Worm (Caenorhabditis elegans) whole organism, L3 larva: Measurements from ENCODE around the gene W10G11.3.

Experiments used
- R02D3.7 ChIP-seq: fragments of 150-350 bp; optimal IDR thresholded peaks from 2 replicates; lab custom pipeline; 2014; ENCODE audit warnings: missing biosample characterization, missing genetic modification characterization
- aly-2 ChIP-seq: fragments of 150-350 bp; optimal IDR thresholded peaks from 2 replicates; lab custom pipeline; 2014; ENCODE audit warnings: missing biosample characterization, missing genetic modification characterization
- ama-1 ChIP-seq: fragments of 150-350 bp; optimal IDR thresholded peaks from 2 replicates; lab custom pipeline; 2018
- ceh-28 ChIP-seq: fragments of 150-350 bp; optimal IDR thresholded peaks from 2 replicates; lab custom pipeline; 2014; ENCODE audit warnings: missing biosample characterization, missing genetic modification reagents, missing genetic modification characterization
- ceh-9 ChIP-seq: sonication (generic microtip); optimal IDR thresholded peaks from 2 replicates; lab custom pipeline; 2018; ENCODE audit warnings: missing biosample characterization, missing genetic modification characterization
- egl-27 ChIP-seq: sonication (generic microtip); optimal IDR thresholded peaks from 4 replicates; lab custom pipeline; 2017; ENCODE audit warnings: missing biosample characterization, missing genetic modification reagents, missing genetic modification characterization
- egl-5 ChIP-seq: fragments of 150-350 bp; optimal IDR thresholded peaks from 2 replicates; lab custom pipeline; 2017; ENCODE audit warnings: missing biosample characterization, missing genetic modification reagents, missing genetic modification characterization, inconsistent platforms
- elt-2 ChIP-seq: sonication (generic microtip); optimal IDR thresholded peaks from 2 replicates; lab custom pipeline; 2016; ENCODE audit warnings: missing genetic modification reagents, mild to moderate bottlenecking, missing genetic modification characterization, missing compliant biosample characterization
- elt-3 ChIP-seq, 3 experiments: fragments of 150-350 bp in 1 of 3; sonication (generic microtip) in 2 of 3; optimal IDR thresholded peaks; 2 replicates in 2 of 3; 4 replicates in 1 of 3; lab custom pipeline; 2014 to 2017; ENCODE audit warnings: missing biosample characterization in 3 of 3, missing genetic modification characterization in 3 of 3
- eor-1 ChIP-seq, 2 experiments: fragments of 150-350 bp; optimal IDR thresholded peaks; 2 replicates each; lab custom pipeline; 2014 to 2018; ENCODE audit warnings: missing biosample characterization in 2 of 2, missing genetic modification characterization in 2 of 2
- fkh-10 ChIP-seq: sonication (generic microtip); optimal IDR thresholded peaks from 2 replicates; lab custom pipeline; 2017; ENCODE audit warnings: missing biosample characterization, missing genetic modification reagents, missing genetic modification characterization
- fkh-2 ChIP-seq: fragments of 150-350 bp; optimal IDR thresholded peaks from 2 replicates; lab custom pipeline; 2014; ENCODE audit warnings: missing biosample characterization, missing genetic modification reagents, missing genetic modification characterization
- fos-1 ChIP-seq: fragments of 150-350 bp; optimal IDR thresholded peaks from 2 replicates; lab custom pipeline; 2014; ENCODE audit warnings: missing biosample characterization, missing genetic modification characterization
- hmg-11 ChIP-seq: sonication (generic microtip); optimal IDR thresholded peaks from 2 replicates; lab custom pipeline; 2016; ENCODE audit warnings: missing genetic modification characterization, missing compliant biosample characterization
- lin-15B ChIP-seq: fragments of 150-350 bp; optimal IDR thresholded peaks from 2 replicates; lab custom pipeline; 2014; ENCODE audit warnings: missing biosample characterization, missing genetic modification characterization
- lin-39 ChIP-seq: fragments of 150-350 bp; optimal IDR thresholded peaks from 2 replicates; lab custom pipeline; 2018; ENCODE audit warnings: missing biosample characterization, missing genetic modification reagents, missing genetic modification characterization
- mml-1 ChIP-seq: fragments of 150-350 bp; sonication (generic microtip); optimal IDR thresholded peaks from 3 replicates; lab custom pipeline; 2014; ENCODE audit warnings: missing biosample characterization, missing genetic modification characterization
- nhr-23 ChIP-seq: fragments of 150-350 bp; optimal IDR thresholded peaks from 2 replicates; lab custom pipeline; 2014; ENCODE audit warnings: missing biosample characterization, missing genetic modification reagents, missing genetic modification characterization
- nhr-237 ChIP-seq: fragments of 150-350 bp; optimal IDR thresholded peaks from 2 replicates; lab custom pipeline; 2014; ENCODE audit warnings: missing biosample characterization, missing genetic modification characterization
- nhr-25 ChIP-seq: sonication (generic microtip); optimal IDR thresholded peaks from 2 replicates; lab custom pipeline; 2017; ENCODE audit warnings: missing biosample characterization, missing genetic modification characterization
- nhr-43 ChIP-seq: sonication (generic microtip); optimal IDR thresholded peaks from 2 replicates; lab custom pipeline; 2016; ENCODE audit warnings: mild to moderate bottlenecking, missing genetic modification characterization, missing compliant biosample characterization; ENCODE audit not compliant: poor library complexity, severe bottlenecking
- nhr-67 ChIP-seq: fragments of 150-350 bp; optimal IDR thresholded peaks from 2 replicates; lab custom pipeline; 2014; ENCODE audit warnings: missing biosample characterization, missing genetic modification characterization
- nhr-76 ChIP-seq: fragments of 150-350 bp; sonication (generic microtip); optimal IDR thresholded peaks from 5 replicates; lab custom pipeline; 2014; ENCODE audit warnings: missing biosample characterization, missing genetic modification characterization
- nhr-77 ChIP-seq: fragments of 150-350 bp; optimal IDR thresholded peaks from 2 replicates; lab custom pipeline; 2014; ENCODE audit warnings: missing biosample characterization, missing genetic modification characterization
- pha-4 ChIP-seq: fragments of 150-350 bp; optimal IDR thresholded peaks from 2 replicates; lab custom pipeline; 2014; ENCODE audit warnings: missing biosample characterization, missing genetic modification reagents, missing genetic modification characterization
- sea-2 ChIP-seq: fragments of 150-350 bp; sonication (generic microtip); optimal IDR thresholded peaks from 4 replicates; lab custom pipeline; 2014; ENCODE audit warnings: missing biosample characterization, missing genetic modification reagents, missing genetic modification characterization
- skn-1 ChIP-seq: fragments of 150-350 bp; optimal IDR thresholded peaks from 2 replicates; lab custom pipeline; 2014; ENCODE audit warnings: missing biosample characterization, missing genetic modification characterization
- snpc-4 ChIP-seq: fragments of 150-350 bp; optimal IDR thresholded peaks from 2 replicates; lab custom pipeline; 2014; ENCODE audit warnings: missing biosample characterization, missing genetic modification characterization
- tbx-2 ChIP-seq: sonication (generic microtip); optimal IDR thresholded peaks from 2 replicates; lab custom pipeline; 2016; ENCODE audit warnings: mild to moderate bottlenecking, missing genetic modification characterization, missing compliant biosample characterization
- unc-39 ChIP-seq: sonication (generic microtip); optimal IDR thresholded peaks from 4 replicates; lab custom pipeline; 2017; ENCODE audit warnings: missing biosample characterization, missing genetic modification characterization
- unc-62 ChIP-seq: fragments of 150-350 bp; sonication (generic microtip); optimal IDR thresholded peaks from 4 replicates; lab custom pipeline; 2014; ENCODE audit warnings: missing biosample characterization, missing genetic modification reagents, missing genetic modification characterization
- zag-1 ChIP-seq: fragments of 150-350 bp; optimal IDR thresholded peaks from 2 replicates; lab custom pipeline; 2014; ENCODE audit warnings: missing biosample characterization, missing genetic modification characterization
- ztf-4 ChIP-seq: fragments of 150-350 bp; optimal IDR thresholded peaks from 2 replicates; lab custom pipeline; 2014; ENCODE audit warnings: missing biosample characterization, missing genetic modification characterization

The W10G11.3 gene

DNA sequence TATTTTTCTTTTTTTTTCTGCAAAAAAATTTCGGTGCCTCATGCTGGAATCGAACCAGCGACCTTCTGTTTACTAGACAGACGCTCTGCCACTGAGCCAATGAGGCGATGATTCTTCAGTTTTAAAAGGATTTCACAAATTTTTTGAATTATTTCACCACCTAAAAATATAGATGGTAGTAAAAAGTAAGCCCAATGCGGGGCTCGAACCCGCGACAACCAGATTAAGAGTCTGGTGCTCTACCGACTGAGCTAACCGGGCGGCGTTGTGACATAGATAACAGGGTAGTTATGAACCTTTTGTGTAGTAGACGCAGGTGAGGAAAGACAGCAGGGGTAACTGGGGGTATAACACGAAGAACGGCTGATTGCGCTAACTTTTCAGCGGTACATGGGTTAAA lies 5.3 kb upstream of the W10G11.3 start:
- TF ChIP-seq lin-39 (tag; lab: Kevin White, UChicago), result peak; percentile 16
- TF ChIP-seq elt-2 (tag; lab: Kevin White, UChicago), result peak; percentile 45

DNA sequence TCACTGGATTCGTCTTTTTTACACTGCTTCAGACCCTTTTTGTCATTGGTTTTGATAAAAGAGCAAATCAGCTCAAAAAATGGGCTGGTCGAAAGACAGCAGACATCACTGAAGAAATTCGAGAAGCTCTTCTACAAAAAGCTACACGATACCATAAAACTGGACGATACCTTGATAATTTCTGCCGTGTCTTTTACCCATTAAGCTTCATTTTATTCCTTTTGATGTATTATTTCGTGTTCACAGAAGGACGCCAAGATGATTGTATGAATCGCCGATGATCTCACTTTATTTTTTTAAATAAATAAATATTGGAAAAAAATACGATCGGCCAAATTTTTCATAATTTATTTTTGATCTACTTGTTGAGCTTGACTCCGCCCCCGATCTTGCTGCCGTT lies 4.7 kb upstream of the W10G11.3 start:
- TF ChIP-seq snpc-4 (tag; lab: Kevin White, UChicago) (no peak), elt-2 (tag; lab: Kevin White, UChicago) (no peak), nhr-23 (tag; lab: Kevin White, UChicago) (no peak), ama-1 (lab: Kevin White, UChicago) (no peak), egl-27 (tag; lab: Kevin White, UChicago) (no peak), aly-2 (tag; lab: Kevin White, UChicago) (no peak), lin-15B (tag; lab: Kevin White, UChicago) (no peak), fkh-10 (no peak), hmg-11 (tag; lab: Kevin White, UChicago) (no peak), fkh-2 (tag; lab: Kevin White, UChicago) (no peak), nhr-76 (tag; lab: Kevin White, UChicago) (no peak), R02D3.7 (tag; lab: Kevin White, UChicago) (no peak), elt-3 (tag; optimal IDR thresholded peaks at IDR 0.05; lab: Kevin White, UChicago) (no peak), lin-39 (tag; lab: Kevin White, UChicago) (no peak), sea-2 (GFP tag; lab: Kevin White, UChicago) (no peak)
- TF ChIP-seq, all 47 proteins: peak for 0

DNA sequence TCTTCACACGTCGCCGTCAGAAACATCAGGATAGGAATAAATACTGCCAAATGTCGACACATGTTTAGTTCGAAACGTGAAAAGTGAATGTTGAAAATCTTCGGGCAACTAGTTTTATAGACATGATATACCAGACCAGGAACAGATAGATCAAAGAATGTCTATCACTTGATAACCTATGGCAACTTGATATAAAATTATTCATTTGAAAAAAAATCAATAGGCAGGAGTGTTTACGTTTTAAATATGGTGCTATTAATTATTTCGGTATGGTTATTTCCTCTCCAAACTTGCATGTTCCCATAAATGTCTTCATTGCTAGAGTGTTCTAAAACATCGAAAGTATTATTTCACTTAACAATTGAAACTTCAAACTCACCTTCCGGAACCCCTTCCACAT lies 758 bp downstream of the W10G11.3 start, which contains the start of gene W10G11.2:
W10G11.2 (minus strand) TSS at position 101 of the 400 bp plus-strand sequence.
- TF ChIP-seq nhr-23 (tag; lab: Kevin White, UChicago) (no peak), ceh-28 (tag; lab: Kevin White, UChicago) (no peak), nhr-77 (tag; lab: Kevin White, UChicago) (no peak), nhr-237 (no peak), egl-5 (tag; lab: Kevin White, UChicago) (no peak), ztf-4 (tag; lab: Kevin White, UChicago) (no peak), mml-1 (tag; lab: Kevin White, UChicago) (no peak), nhr-76 (tag; lab: Kevin White, UChicago) (no peak)

DNA sequence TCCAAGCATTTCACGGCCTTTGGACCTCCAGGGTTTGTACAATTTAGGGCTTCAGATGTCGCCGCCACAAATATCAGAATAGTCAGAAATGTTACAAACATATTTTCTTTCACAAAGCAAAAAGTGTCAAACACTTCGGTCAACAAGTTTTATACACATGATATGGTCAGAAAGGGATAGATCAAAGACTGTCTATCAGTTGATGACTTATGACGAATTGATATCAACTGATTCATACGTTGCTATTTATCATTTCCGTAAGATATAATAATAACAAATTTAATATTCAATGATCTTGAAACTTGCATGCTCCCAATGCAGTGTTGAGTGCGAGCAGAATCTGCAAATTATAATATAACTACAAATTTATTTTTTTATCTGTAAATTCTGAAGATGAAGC lies 1.7 kb downstream of the W10G11.3 start, which contains the start of gene W10G11.1:
W10G11.1 (minus strand) TSS at position 101 of the 400 bp plus-strand sequence.
- no peak for TF ChIP-seq ceh-9 (tag; lab: Kevin White, UChicago)
- no peak for TF ChIP-seq elt-2 (tag; lab: Kevin White, UChicago)
- TF ChIP-seq elt-3 (tag; optimal IDR thresholded peaks at IDR 0.05; lab: Kevin White, UChicago), result no peak
- no peak for TF ChIP-seq lin-39 (tag; lab: Kevin White, UChicago)
- no peak for TF ChIP-seq hmg-11 (tag; lab: Kevin White, UChicago)
- TF ChIP-seq fos-1 (tag; lab: Kevin White, UChicago), result no peak
- no peak for TF ChIP-seq ceh-28 (tag; lab: Kevin White, UChicago)
- TF ChIP-seq unc-39 (tag; lab: Kevin White, UChicago), result no peak
- TF ChIP-seq eor-1 (tag; optimal IDR thresholded peaks at IDR 0.05; lab: Kevin White, UChicago), result no peak
- no peak for TF ChIP-seq aly-2 (tag; lab: Kevin White, UChicago)
- TF ChIP-seq unc-62, result no peak
- no peak for TF ChIP-seq egl-5 (tag; lab: Kevin White, UChicago)
- TF ChIP-seq skn-1 (tag; lab: Kevin White, UChicago), result no peak
- TF ChIP-seq nhr-25 (tag; lab: Kevin White, UChicago), result no peak
- TF ChIP-seq nhr-237, result no peak
- TF ChIP-seq nhr-67 (tag; lab: Kevin White, UChicago), result no peak
- TF ChIP-seq zag-1 (tag; lab: Kevin White, UChicago), result no peak
- TF ChIP-seq pha-4 (tag; lab: Kevin White, UChicago), result no peak
- TF ChIP-seq tbx-2, result no peak

DNA sequence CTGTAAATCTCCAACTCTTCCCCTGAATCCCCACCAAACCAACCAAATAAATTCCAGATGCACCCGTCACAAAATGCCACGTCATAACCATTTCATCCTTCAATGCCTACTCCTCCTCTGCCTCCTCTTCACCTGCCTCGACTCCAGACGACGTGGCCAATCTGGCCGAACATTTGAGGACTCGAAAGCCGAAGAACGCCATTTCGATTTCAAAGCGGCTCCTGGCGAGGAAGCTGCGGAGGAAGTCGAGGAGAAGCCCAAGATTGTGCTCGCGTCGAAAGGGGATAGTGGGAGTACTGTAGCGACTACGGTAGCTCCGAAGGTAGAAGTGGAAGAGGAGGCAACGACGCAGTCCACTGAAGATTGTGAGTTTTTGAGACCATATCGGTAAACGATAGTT lies 4.9 kb downstream of the W10G11.3 start, which contains the start of gene lgc-45:
lgc-45 (plus strand) TSS at position 56 of the 400 bp plus-strand sequence.
- TF ChIP-seq sea-2 (GFP tag; lab: Kevin White, UChicago) (no peak), nhr-77 (tag; lab: Kevin White, UChicago) (no peak), nhr-43 (tag; lab: Kevin White, UChicago) (no peak)
